Fruit fly (Drosophila melanogaster) whole organism, pupa: ENCODE data around the gene CG42709.
A peak's percentile ranks its signal among the peaks of the same experiment; 100 is the strongest.

Source experiments
- CG10348 ChIP-seq: fragments of 200-800 bp; sonication (Bioruptor generic); IDR thresholded peaks from 2 replicates; pipeline ENCODE4 v1.3.6; 2022; ENCODE audit warnings: missing biosample characterization, missing genetic modification characterization
- CG13204 ChIP-seq: fragments of 200-800 bp; sonication (Bioruptor generic); optimal IDR thresholded peaks from 2 replicates; lab custom pipeline; 2018; ENCODE audit warnings: missing biosample characterization, mild to moderate bottlenecking, missing genetic modification characterization, moderate library complexity
- CG9948 ChIP-seq: fragments of 200-800 bp; sonication (Bioruptor generic); optimal IDR thresholded peaks from 2 replicates; lab custom pipeline; 2018; ENCODE audit warnings: missing biosample characterization, mild to moderate bottlenecking, missing genetic modification characterization, moderate library complexity
- D1 ChIP-seq: fragments of 200-800 bp; sonication (Bioruptor generic); optimal IDR thresholded peaks from 2 replicates; lab custom pipeline; 2018; ENCODE audit warnings: missing biosample characterization, mild to moderate bottlenecking, missing genetic modification characterization, moderate library complexity
- fd96Ca ChIP-seq: fragments of 200-800 bp; sonication (Bioruptor generic); IDR thresholded peaks from 3 replicates; pipeline ENCODE4 v1.3.6; 2022; ENCODE audit warnings: missing biosample characterization, missing genetic modification characterization
- rn ChIP-seq: fragments of 200-800 bp; sonication (Bioruptor generic); IDR thresholded peaks from 2 replicates; pipeline ENCODE4 v1.3.6; 2022; ENCODE audit warnings: missing biosample characterization, missing genetic modification characterization

dm6 chr3L:12803159-12804034 lies 13.4 kb downstream of the CG42709 start:
- TF ChIP-seq fd96Ca (GFP tag; lab: Robert Waterston, UW): no peak
- TF ChIP-seq CG9948 (tag; lab: Kevin White, UChicago): peak; percentile 1
- no peak for TF ChIP-seq D1
- no peak for TF ChIP-seq CG10348 (GFP tag; lab: Robert Waterston, UW)
- no peak for TF ChIP-seq rn (GFP tag; lab: Robert Waterston, UW)
- no peak for TF ChIP-seq CG13204 (GFP tag; lab: Kevin White, UChicago)
